Worm (Caenorhabditis elegans) whole organism, L4 larva: ENCODE measurements around the gene lpin-1.

Source experiments
- D1046.2 ChIP-seq: fragments of 200-800 bp; sonication (Bioruptor generic); IDR thresholded peaks from 2 replicates; pipeline ENCODE4 v1.3.6; 2022; ENCODE audit warnings: missing genetic modification characterization, missing compliant biosample characterization
- F10B5.3 ChIP-seq: sonication (generic microtip); optimal IDR thresholded peaks from 2 replicates; lab custom pipeline; 2016; ENCODE audit warnings: mild to moderate bottlenecking, missing genetic modification characterization, missing compliant biosample characterization
- Y48G9A.11 ChIP-seq: fragments of 200-800 bp; sonication (Bioruptor generic); IDR thresholded peaks from 2 replicates; pipeline ENCODE4 v1.3.6; 2022; ENCODE audit warnings: missing genetic modification reagents, missing genetic modification characterization, missing compliant biosample characterization
- Y5F2A.4 ChIP-seq: fragments of 200-800 bp; sonication (Bioruptor generic); optimal IDR thresholded peaks from 2 replicates; lab custom pipeline; 2018; ENCODE audit warnings: mild to moderate bottlenecking, missing genetic modification characterization, missing compliant biosample characterization
- ZK337.2 ChIP-seq: fragments of 200-800 bp; sonication (Bioruptor generic); IDR thresholded peaks from 2 replicates; pipeline ENCODE4 v1.3.6; 2022; ENCODE audit warnings: missing genetic modification reagents, missing genetic modification characterization, missing compliant biosample characterization
- ZK546.5 ChIP-seq, 2 experiments: sonication (generic microtip); optimal IDR thresholded peaks; 2 replicates each; lab custom pipeline; 2017; ENCODE audit warnings: missing biosample characterization in 2 of 2, missing genetic modification characterization in 2 of 2
- aha-1 ChIP-seq: fragments of 150-350 bp; peaks from one replicate; lab custom pipeline; 2014; ENCODE audit warnings: missing biosample characterization, missing genetic modification characterization
- ama-1 ChIP-seq: fragments of 150-350 bp; optimal IDR thresholded peaks from 2 replicates; lab custom pipeline; 2014; ENCODE audit warnings: inconsistent platforms, mixed read lengths
- arid-1 ChIP-seq: fragments of 200-800 bp; sonication (Bioruptor generic); conservative IDR thresholded peaks from 2 replicates; pipeline ENCODE4 v1.3.6; 2022; ENCODE audit warnings: missing genetic modification reagents, missing genetic modification characterization, missing compliant biosample characterization
- attf-4 ChIP-seq: sonication (generic microtip); optimal IDR thresholded peaks from 3 replicates; lab custom pipeline; 2017; ENCODE audit warnings: missing biosample characterization, missing genetic modification characterization
- ceh-20 ChIP-seq: fragments of 200-800 bp; sonication (Bioruptor generic); IDR thresholded peaks from 2 replicates; pipeline ENCODE4 v1.3.6; 2022; ENCODE audit warnings: missing genetic modification reagents, missing genetic modification characterization, missing compliant biosample characterization
- ceh-44 ChIP-seq: fragments of 200-800 bp; sonication (Bioruptor generic); IDR thresholded peaks from 2 replicates; pipeline ENCODE4 v1.3.6; 2022; ENCODE audit warnings: missing genetic modification reagents, missing genetic modification characterization, missing compliant biosample characterization
- ceh-62 ChIP-seq: sonication (generic microtip); optimal IDR thresholded peaks from 2 replicates; lab custom pipeline; 2017; ENCODE audit warnings: missing biosample characterization, missing genetic modification characterization
- ceh-82 ChIP-seq: sonication (generic microtip); optimal IDR thresholded peaks from 2 replicates; lab custom pipeline; 2017; ENCODE audit warnings: missing biosample characterization, missing genetic modification characterization
- ces-1 ChIP-seq: fragments of 150-350 bp; sonication (generic microtip); optimal IDR thresholded peaks from 4 replicates; lab custom pipeline; 2014; ENCODE audit warnings: missing biosample characterization, missing genetic modification reagents, missing genetic modification characterization
- ctbp-1 ChIP-seq: fragments of 200-800 bp; sonication (Bioruptor generic); IDR thresholded peaks from 2 replicates; pipeline ENCODE4 v1.3.6; 2022; ENCODE audit warnings: missing genetic modification reagents, missing genetic modification characterization, missing compliant biosample characterization
- daf-19 ChIP-seq: fragments of 200-800 bp; sonication (Bioruptor generic); conservative IDR thresholded peaks from 2 replicates; pipeline ENCODE4 v1.3.6; 2022; ENCODE audit warnings: missing genetic modification characterization, missing compliant biosample characterization
- daf-8 ChIP-seq: fragments of 200-800 bp; sonication (Bioruptor generic); IDR thresholded peaks from 2 replicates; pipeline ENCODE4 v1.3.6; 2022; ENCODE audit warnings: missing genetic modification characterization, missing compliant biosample characterization
- dmd-9 ChIP-seq: fragments of 200-800 bp; sonication (Bioruptor generic); IDR thresholded peaks from 2 replicates; pipeline ENCODE4 v1.3.6; 2022; ENCODE audit warnings: missing genetic modification reagents, missing genetic modification characterization, missing compliant biosample characterization
- duxl-1 ChIP-seq: sonication (generic microtip); optimal IDR thresholded peaks from 2 replicates; lab custom pipeline; 2016; ENCODE audit warnings: mild to moderate bottlenecking, missing genetic modification characterization, moderate library complexity, missing compliant biosample characterization; ENCODE audit not compliant: poor library complexity
- egl-27 ChIP-seq: sonication (generic microtip); optimal IDR thresholded peaks from 3 replicates; lab custom pipeline; 2017; ENCODE audit warnings: missing biosample characterization, missing genetic modification reagents, missing genetic modification characterization
- fkh-10 ChIP-seq: fragments of 150-350 bp; optimal IDR thresholded peaks from 2 replicates; lab custom pipeline; 2014; ENCODE audit warnings: missing biosample characterization, missing genetic modification reagents, missing genetic modification characterization
- hmg-1.1 ChIP-seq: fragments of 200-800 bp; sonication (Bioruptor generic); IDR thresholded peaks from 2 replicates; pipeline ENCODE4 v1.3.6; 2022; ENCODE audit warnings: missing genetic modification reagents, missing genetic modification characterization, missing compliant biosample characterization
- jun-1 ChIP-seq: fragments of 150-350 bp; optimal IDR thresholded peaks from 2 replicates; lab custom pipeline; 2014; ENCODE audit warnings: missing biosample characterization, missing genetic modification reagents, missing genetic modification characterization
- lim-7 ChIP-seq: fragments of 200-800 bp; sonication (Bioruptor generic); IDR thresholded peaks from 2 replicates; pipeline ENCODE4 v1.3.6; 2022; ENCODE audit warnings: missing genetic modification characterization, missing compliant biosample characterization
- lin-1 ChIP-seq: fragments of 200-800 bp; sonication (Bioruptor generic); IDR thresholded peaks from 2 replicates; pipeline ENCODE4 v1.3.6; 2022; ENCODE audit warnings: missing genetic modification reagents, missing genetic modification characterization, missing compliant biosample characterization
- lin-29 ChIP-seq: fragments of 200-800 bp; sonication (Bioruptor generic); IDR thresholded peaks from 2 replicates; pipeline ENCODE4 v1.3.6; 2022; ENCODE audit warnings: missing genetic modification reagents, missing genetic modification characterization, missing compliant biosample characterization
- lin-38 ChIP-seq: fragments of 200-800 bp; sonication (Bioruptor generic); IDR thresholded peaks from 2 replicates; pipeline ENCODE4 v1.3.6; 2022; ENCODE audit warnings: missing genetic modification reagents, missing genetic modification characterization, missing compliant biosample characterization
- lin-39 ChIP-seq: fragments of 150-350 bp; optimal IDR thresholded peaks from 2 replicates; lab custom pipeline; 2014; ENCODE audit warnings: missing biosample characterization, missing genetic modification reagents, missing genetic modification characterization
- lir-3 ChIP-seq: sonication (generic microtip); optimal IDR thresholded peaks from 2 replicates; lab custom pipeline; 2016; ENCODE audit warnings: mild to moderate bottlenecking, missing genetic modification characterization, missing compliant biosample characterization
- madf-5 ChIP-seq, 2 experiments: fragments of 200-800 bp; sonication (Bioruptor generic); IDR thresholded peaks; 2 replicates each; pipeline ENCODE4 v1.3.6; 2022; ENCODE audit warnings: missing compliant biosample characterization in 2 of 2, missing genetic modification characterization in 2 of 2
- mdl-1 ChIP-seq, 2 experiments: fragments of 150-350 bp in 1 of 2; sonication (generic microtip) in 1 of 2; optimal IDR thresholded peaks; 2 replicates each; lab custom pipeline; 2014 to 2017; ENCODE audit warnings: missing biosample characterization in 2 of 2, missing genetic modification characterization in 2 of 2
- mdt-29 ChIP-seq: fragments of 200-800 bp; sonication (Bioruptor generic); IDR thresholded peaks from 2 replicates; pipeline ENCODE4 v1.3.6; 2022; ENCODE audit warnings: missing genetic modification reagents, missing genetic modification characterization, missing compliant biosample characterization
- mep-1 ChIP-seq: fragments of 150-350 bp; sonication (generic microtip); optimal IDR thresholded peaks from 3 replicates; lab custom pipeline; 2014; ENCODE audit warnings: missing biosample characterization, missing genetic modification characterization
- mxl-3 ChIP-seq: fragments of 200-800 bp; sonication (Bioruptor generic); optimal IDR thresholded peaks from 2 replicates; lab custom pipeline; 2018; ENCODE audit warnings: mild to moderate bottlenecking, missing genetic modification characterization, missing compliant biosample characterization
- nhr-42 ChIP-seq: fragments of 200-800 bp; sonication (Bioruptor generic); IDR thresholded peaks from 2 replicates; pipeline ENCODE4 v1.3.6; 2022; ENCODE audit warnings: missing genetic modification characterization, missing compliant biosample characterization
- nhr-6 ChIP-seq: fragments of 150-350 bp; optimal IDR thresholded peaks from 2 replicates; lab custom pipeline; 2014; ENCODE audit warnings: missing biosample characterization, missing genetic modification characterization
- pha-4 ChIP-seq, 2 experiments: fragments of 150-350 bp in 1 of 2; fragments of 200-800 bp in 1 of 2; sonication (Bioruptor generic) in 1 of 2; IDR thresholded peaks in 1 of 2; optimal IDR thresholded peaks in 1 of 2; 2 replicates each; pipeline versions ENCODE4 v1.3.6 to Lab custom; 2014 to 2022; ENCODE audit warnings: missing genetic modification characterization in 2 of 2, missing genetic modification reagents in 2 of 2, missing biosample characterization in 1 of 2, missing compliant biosample characterization in 1 of 2
- php-3 ChIP-seq: fragments of 200-800 bp; sonication (Bioruptor generic); IDR thresholded peaks from 2 replicates; pipeline ENCODE4 v1.3.6; 2022; ENCODE audit warnings: missing genetic modification reagents, missing genetic modification characterization, missing compliant biosample characterization
- pqm-1 ChIP-seq: sonication (generic microtip); optimal IDR thresholded peaks from 2 replicates; lab custom pipeline; 2017; ENCODE audit warnings: missing biosample characterization, missing genetic modification characterization
- saeg-2 ChIP-seq: fragments of 200-800 bp; sonication (Bioruptor generic); IDR thresholded peaks from 2 replicates; pipeline ENCODE4 v1.3.6; 2022; ENCODE audit warnings: missing genetic modification reagents, missing genetic modification characterization, missing compliant biosample characterization
- sdz-12 ChIP-seq: fragments of 200-800 bp; sonication (Bioruptor generic); optimal IDR thresholded peaks from 2 replicates; lab custom pipeline; 2018; ENCODE audit warnings: mild to moderate bottlenecking, missing genetic modification characterization, missing compliant biosample characterization
- snpc-1.2 ChIP-seq: fragments of 200-800 bp; sonication (Bioruptor generic); IDR thresholded peaks from 2 replicates; pipeline ENCODE4 v1.3.6; 2022; ENCODE audit warnings: missing genetic modification reagents, missing genetic modification characterization, missing compliant biosample characterization
- spr-1 ChIP-seq: sonication (generic microtip); optimal IDR thresholded peaks from 2 replicates; lab custom pipeline; 2016; ENCODE audit warnings: mild to moderate bottlenecking, missing genetic modification characterization, missing compliant biosample characterization
- spr-3 ChIP-seq: fragments of 200-800 bp; sonication (Bioruptor generic); optimal IDR thresholded peaks from 2 replicates; lab custom pipeline; 2018; ENCODE audit warnings: mild to moderate bottlenecking, missing genetic modification characterization, missing compliant biosample characterization
- tag-97 ChIP-seq: fragments of 200-800 bp; sonication (Bioruptor generic); IDR thresholded peaks from 2 replicates; pipeline ENCODE4 v1.3.6; 2022; ENCODE audit warnings: missing genetic modification characterization, missing compliant biosample characterization
- unc-39 ChIP-seq: sonication (generic microtip); optimal IDR thresholded peaks from 2 replicates; lab custom pipeline; 2017; ENCODE audit warnings: missing biosample characterization, missing genetic modification characterization
- zag-1 ChIP-seq: fragments of 150-350 bp; optimal IDR thresholded peaks from 2 replicates; lab custom pipeline; 2014; ENCODE audit warnings: missing biosample characterization, missing genetic modification characterization
- zfp-2 ChIP-seq: sonication (generic microtip); optimal IDR thresholded peaks from 2 replicates; lab custom pipeline; 2016; ENCODE audit warnings: mild to moderate bottlenecking, missing genetic modification characterization, missing compliant biosample characterization
- zip-11 ChIP-seq: fragments of 200-800 bp; sonication (Bioruptor generic); IDR thresholded peaks from 2 replicates; pipeline ENCODE4 v1.3.6; 2022; ENCODE audit warnings: missing genetic modification characterization, missing compliant biosample characterization
- zip-2 ChIP-seq: fragments of 150-350 bp; optimal IDR thresholded peaks from 2 replicates; lab custom pipeline; 2014; ENCODE audit warnings: missing biosample characterization, missing genetic modification characterization
- ztf-11 ChIP-seq: fragments of 150-350 bp; optimal IDR thresholded peaks from 2 replicates; lab custom pipeline; 2014; ENCODE audit warnings: missing biosample characterization, missing genetic modification characterization

The lpin-1 gene

ce11 chrV:13678542-13678941, 24.6 kb upstream of the lpin-1 start, which contains the start of the genes tag-65 and ccz-1:
Gene tag-65 (minus strand): TSS chrV:13678587.
Gene ccz-1 (plus strand): TSS chrV:13678875.
- peak; percentile 83 for TF ChIP-seq aha-1 (tag; lab: Kevin White, UChicago)
- TF ChIP-seq lin-38 (GFP tag; lab: Robert Waterston, UW), result peak; percentile 90
- TF ChIP-seq F10B5.3, result peak; percentile 66
- TF ChIP-seq mdl-1 (tag; optimal IDR thresholded peaks at IDR 0.05; lab: Kevin White, UChicago), result peak in 1 of 2 experiments; percentile 27
- TF ChIP-seq egl-27, result no peak
- TF ChIP-seq duxl-1 (tag; lab: Kevin White, UChicago), result peak; percentile 75
- no peak for TF ChIP-seq dmd-9 (GFP tag; lab: Robert Waterston, UW)
- no peak for TF ChIP-seq ZK337.2
- TF ChIP-seq ces-1 (GFP tag; lab: Kevin White, UChicago), result no peak
- TF ChIP-seq ctbp-1, result peak; percentile 73; the same call in 1 of the 2 replicates
- TF ChIP-seq zag-1, result no peak
- TF ChIP-seq Y48G9A.11, result 0 out of 2 replicates have a peak, but pooled peaks have one; percentile 49
- TF ChIP-seq D1046.2 (GFP tag; lab: Robert Waterston, UW), result no peak
- TF ChIP-seq ceh-62 (tag; lab: Kevin White, UChicago), result no peak
- no peak for TF ChIP-seq php-3
- peak; percentile 41 for TF ChIP-seq jun-1 (tag; lab: Kevin White, UChicago)
- TF ChIP-seq daf-19 (GFP tag; lab: Robert Waterston, UW), result no peak
- TF ChIP-seq unc-39 (tag; lab: Kevin White, UChicago), result no peak
- no peak for TF ChIP-seq mdt-29 (GFP tag; lab: Robert Waterston, UW)
- TF ChIP-seq hmg-1.1 (GFP tag; lab: Robert Waterston, UW), result peak; percentile 77; the same call in 1 of the 2 replicates
- TF ChIP-seq ceh-82 (tag; lab: Kevin White, UChicago), result no peak
- TF ChIP-seq sdz-12 (GFP tag; lab: Kevin White, UChicago), result no peak
- peak; percentile 70; the same call in 1 of the 2 replicates for TF ChIP-seq ceh-20 (GFP tag; lab: Robert Waterston, UW)
- no peak for TF ChIP-seq zip-2 (tag; lab: Kevin White, UChicago)
- peak; percentile 54 for TF ChIP-seq spr-1 (tag; lab: Kevin White, UChicago)
- TF ChIP-seq mep-1 (tag; lab: Kevin White, UChicago), result peak; percentile 91
- TF ChIP-seq spr-3, result peak; percentile 39
- no peak for TF ChIP-seq Y5F2A.4 (GFP tag; lab: Kevin White, UChicago)
- TF ChIP-seq nhr-6 (tag; lab: Kevin White, UChicago), result peak; percentile 94
- no peak for TF ChIP-seq daf-8 (GFP tag; lab: Robert Waterston, UW)
- no peak for TF ChIP-seq zfp-2 (tag; lab: Kevin White, UChicago)
- TF ChIP-seq ceh-44 (GFP tag; lab: Robert Waterston, UW), result no peak
- no peak for TF ChIP-seq ZK546.5 (tag; optimal IDR thresholded peaks at IDR 0.05; lab: Kevin White, UChicago)
- TF ChIP-seq ztf-11 (tag; lab: Kevin White, UChicago), result no peak
- no peak for TF ChIP-seq lin-39 (tag; lab: Kevin White, UChicago)
- no peak for TF ChIP-seq nhr-42 (GFP tag; lab: Robert Waterston, UW)
- TF ChIP-seq ama-1 (lab: Kevin White, UChicago), result no peak
- TF ChIP-seq mxl-3 (GFP tag; lab: Kevin White, UChicago), result no peak
- TF ChIP-seq lir-3 (tag; lab: Kevin White, UChicago), result no peak
- peak; percentile 71 for TF ChIP-seq pha-4 (GFP tag; IDR thresholded peaks at IDR 0.05; lab: Robert Waterston, UW)
- TF ChIP-seq pha-4 (tag; optimal IDR thresholded peaks at IDR 0.05; lab: Kevin White, UChicago), result no peak
- TF ChIP-seq attf-4 (tag; lab: Kevin White, UChicago), result no peak
- TF ChIP-seq tag-97 (GFP tag; lab: Robert Waterston, UW), result no peak
- TF ChIP-seq arid-1, result no peak; the same call in 1 of the 2 replicates
- no peak for TF ChIP-seq lim-7
- no peak for TF ChIP-seq pqm-1 (tag; lab: Kevin White, UChicago)
- TF ChIP-seq fkh-10, result peak; percentile 80
- peak; percentile 54; the same call in 1 of the 2 replicates for TF ChIP-seq snpc-1.2 (GFP tag; lab: Robert Waterston, UW)
- TF ChIP-seq madf-5 (GFP tag; IDR thresholded peaks at IDR 0.05; lab: Robert Waterston, UW), result no peak
- TF ChIP-seq zip-11 (GFP tag; lab: Robert Waterston, UW), result no peak
- peak; percentile 15; the same call in 1 of the 2 replicates for TF ChIP-seq lin-1 (GFP tag; lab: Robert Waterston, UW)
- TF ChIP-seq saeg-2 (GFP tag; lab: Robert Waterston, UW), result no peak
- no peak for TF ChIP-seq lin-29 (GFP tag; lab: Robert Waterston, UW)
